Fruit fly (Drosophila melanogaster) whole organism, embryonic: ENCODE measurements around the gene CG4338.

Experiments
- CG10366 ChIP-seq: fragments of 200-800 bp; sonication (Bioruptor generic); IDR thresholded peaks from 2 replicates; pipeline ENCODE4 v1.3.6; 2022; ENCODE audit warnings: missing biosample characterization, missing genetic modification characterization
- CG10462 ChIP-seq: fragments of 200-800 bp; sonication (Bioruptor generic); optimal IDR thresholded peaks from 2 replicates; lab custom pipeline; 2016; ENCODE audit warnings: missing biosample characterization, missing genetic modification characterization
- CG11504 ChIP-seq: fragments of 200-800 bp; sonication (Bioruptor generic); optimal IDR thresholded peaks from 3 replicates; lab custom pipeline; 2019; ENCODE audit warnings: missing biosample characterization, mild to moderate bottlenecking, missing genetic modification characterization, moderate library complexity
- CG12104 ChIP-seq: fragments of 200-800 bp; sonication (Bioruptor generic); optimal IDR thresholded peaks from 3 replicates; lab custom pipeline; 2016; ENCODE audit warnings: missing biosample characterization, missing genetic modification characterization
- CG12219 ChIP-seq: fragments of 200-800 bp; sonication (Bioruptor generic); optimal IDR thresholded peaks from 3 replicates; lab custom pipeline; 2018; ENCODE audit warnings: missing biosample characterization, mild to moderate bottlenecking, missing genetic modification characterization
- CG14014 ChIP-seq: fragments of 200-800 bp; sonication (Bioruptor generic); IDR thresholded peaks from 2 replicates; pipeline ENCODE4 v1.3.6; 2022; ENCODE audit warnings: missing biosample characterization, missing genetic modification characterization
- CG14050 ChIP-seq: fragments of 200-800 bp; sonication (Bioruptor generic); IDR thresholded peaks from 3 replicates; pipeline ENCODE4 v1.3.6; 2022; ENCODE audit warnings: missing biosample characterization, missing genetic modification characterization
- CG15073 ChIP-seq: fragments of 200-800 bp; sonication (Bioruptor generic); optimal IDR thresholded peaks from 2 replicates; lab custom pipeline; 2016; ENCODE audit warnings: missing biosample characterization, missing genetic modification characterization
- CG15269 ChIP-seq: fragments of 200-800 bp; sonication (Bioruptor generic); optimal IDR thresholded peaks from 2 replicates; lab custom pipeline; 2018; ENCODE audit warnings: missing biosample characterization, mild to moderate bottlenecking, missing genetic modification characterization, moderate library complexity
- CG15514 ChIP-seq: fragments of 200-800 bp; sonication (Bioruptor generic); optimal IDR thresholded peaks from 3 replicates; lab custom pipeline; 2017; ENCODE audit warnings: missing biosample characterization, missing genetic modification characterization, mild to moderate bottlenecking, moderate library complexity, missing genetic modification reagents
- CG2875 ChIP-seq: fragments of 200-800 bp; sonication (Bioruptor generic); optimal IDR thresholded peaks from 2 replicates; lab custom pipeline; 2017; ENCODE audit warnings: missing biosample characterization, mild to moderate bottlenecking, missing genetic modification characterization, missing genetic modification reagents
- CG31365 ChIP-seq: fragments of 200-800 bp; sonication (Bioruptor generic); optimal IDR thresholded peaks from 2 replicates; lab custom pipeline; 2018; ENCODE audit warnings: missing biosample characterization, mild to moderate bottlenecking, missing genetic modification characterization
- CG32532 ChIP-seq: fragments of 200-800 bp; sonication (Bioruptor generic); IDR thresholded peaks from 2 replicates; pipeline ENCODE4 v1.3.6; 2022; ENCODE audit warnings: missing biosample characterization, missing genetic modification characterization
- CG33557 ChIP-seq: fragments of 200-800 bp; sonication (Bioruptor generic); optimal IDR thresholded peaks from 2 replicates; lab custom pipeline; 2019; ENCODE audit warnings: missing biosample characterization, mild to moderate bottlenecking, missing genetic modification characterization, moderate library complexity
- CG3995 ChIP-seq: fragments of 200-800 bp; sonication (Bioruptor generic); optimal IDR thresholded peaks from 3 replicates; lab custom pipeline; 2016; ENCODE audit warnings: missing biosample characterization, missing genetic modification characterization
- CG4617 ChIP-seq: fragments of 200-800 bp; sonication (Bioruptor generic); optimal IDR thresholded peaks from 3 replicates; lab custom pipeline; 2016; ENCODE audit warnings: missing biosample characterization, missing genetic modification characterization, borderline replicate concordance
- CG6254 ChIP-seq: fragments of 200-800 bp; sonication (Bioruptor generic); optimal IDR thresholded peaks from 3 replicates; lab custom pipeline; 2017; ENCODE audit warnings: mild to moderate bottlenecking, missing biosample characterization, missing genetic modification reagents, missing genetic modification characterization
- CG7987 ChIP-seq: fragments of 200-800 bp; sonication (Bioruptor generic); optimal IDR thresholded peaks from 2 replicates; lab custom pipeline; 2018; ENCODE audit warnings: missing biosample characterization, mild to moderate bottlenecking, missing genetic modification characterization, moderate library complexity
- CG9727 ChIP-seq: fragments of 200-800 bp; sonication (Bioruptor generic); optimal IDR thresholded peaks from 3 replicates; lab custom pipeline; 2017; ENCODE audit warnings: missing biosample characterization, mild to moderate bottlenecking, missing genetic modification characterization
- CG9817 ChIP-seq: fragments of 200-800 bp; sonication (Bioruptor generic); optimal IDR thresholded peaks from 2 replicates; lab custom pipeline; 2018; ENCODE audit warnings: missing biosample characterization, mild to moderate bottlenecking, missing genetic modification characterization, moderate library complexity
- CG9876 ChIP-seq: fragments of 200-800 bp; sonication (Bioruptor generic); optimal IDR thresholded peaks from 2 replicates; lab custom pipeline; 2016; ENCODE audit warnings: missing biosample characterization, missing genetic modification characterization
- Dp ChIP-seq: fragments of 200-800 bp; sonication (Bioruptor generic); optimal IDR thresholded peaks from 2 replicates; lab custom pipeline; 2018; ENCODE audit warnings: missing biosample characterization, mild to moderate bottlenecking, missing genetic modification characterization, moderate library complexity
- Drgx ChIP-seq: fragments of 200-800 bp; sonication (Bioruptor generic); IDR thresholded peaks from 2 replicates; pipeline ENCODE4 v1.3.6; 2022; ENCODE audit warnings: missing biosample characterization, missing genetic modification characterization
- ERR ChIP-seq: fragments of 200-800 bp; sonication (Bioruptor generic); optimal IDR thresholded peaks from 2 replicates; lab custom pipeline; 2016; ENCODE audit warnings: missing biosample characterization, missing genetic modification characterization
- Ets97D ChIP-seq: fragments of 200-800 bp; sonication (Bioruptor generic); optimal IDR thresholded peaks from 3 replicates; lab custom pipeline; 2016; ENCODE audit warnings: missing biosample characterization, missing genetic modification characterization
- MESR4 ChIP-seq: fragments of 200-800 bp; sonication (Bioruptor generic); optimal IDR thresholded peaks from 2 replicates; lab custom pipeline; 2018; ENCODE audit warnings: missing biosample characterization, mild to moderate bottlenecking, missing genetic modification characterization, moderate library complexity
- Mrtf ChIP-seq: fragments of 200-800 bp; sonication (Bioruptor generic); IDR thresholded peaks from 3 replicates; pipeline ENCODE4 v1.3.6; 2022; ENCODE audit warnings: missing biosample characterization, missing genetic modification characterization
- Ptx1 ChIP-seq: fragments of 200-800 bp; sonication (Bioruptor generic); IDR thresholded peaks from 2 replicates; pipeline ENCODE4 v1.3.6; 2022; ENCODE audit warnings: missing biosample characterization, missing genetic modification characterization
- Sox100B ChIP-seq: fragments of 200-800 bp; sonication (Bioruptor generic); optimal IDR thresholded peaks from 3 replicates; lab custom pipeline; 2018; ENCODE audit warnings: missing biosample characterization, mild to moderate bottlenecking, missing genetic modification characterization
- Sox102F ChIP-seq: fragments of 200-800 bp; sonication (Bioruptor generic); optimal IDR thresholded peaks from 2 replicates; lab custom pipeline; 2018; ENCODE audit warnings: missing biosample characterization, mild to moderate bottlenecking, missing genetic modification characterization, moderate library complexity
- ato ChIP-seq: fragments of 200-800 bp; sonication (Bioruptor generic); IDR thresholded peaks from 2 replicates; pipeline ENCODE4 v1.3.6; 2022; ENCODE audit warnings: missing biosample characterization, missing genetic modification characterization; ENCODE audit not compliant: partially characterized antibody
- bowl ChIP-seq: fragments of 200-800 bp; sonication (Bioruptor generic); IDR thresholded peaks from 2 replicates; pipeline ENCODE4 v1.3.6; 2022; ENCODE audit warnings: missing biosample characterization, missing genetic modification characterization
- cas ChIP-seq: fragments of 200-800 bp; sonication (Bioruptor generic); IDR thresholded peaks from 2 replicates; pipeline ENCODE4 v1.3.6; 2022; ENCODE audit warnings: missing biosample characterization, missing genetic modification characterization
- cato ChIP-seq: fragments of 200-800 bp; sonication (Bioruptor generic); optimal IDR thresholded peaks from 2 replicates; lab custom pipeline; 2016; ENCODE audit warnings: missing biosample characterization, missing genetic modification characterization, borderline replicate concordance
- chn ChIP-seq: fragments of 200-800 bp; sonication (Bioruptor generic); optimal IDR thresholded peaks from 2 replicates; lab custom pipeline; 2016; ENCODE audit warnings: missing biosample characterization, missing genetic modification characterization
- dimm ChIP-seq: fragments of 200-800 bp; sonication (Bioruptor generic); IDR thresholded peaks from 2 replicates; pipeline ENCODE4 v1.3.6; 2022; ENCODE audit warnings: missing biosample characterization, missing genetic modification characterization
- esg ChIP-seq: fragments of 200-800 bp; sonication (Bioruptor generic); conservative IDR thresholded peaks from 2 replicates; pipeline ENCODE4 v1.3.6; 2022; ENCODE audit warnings: missing biosample characterization, missing genetic modification characterization
- fd64A ChIP-seq: fragments of 200-800 bp; sonication (Bioruptor generic); optimal IDR thresholded peaks from 3 replicates; lab custom pipeline; 2018; ENCODE audit warnings: missing biosample characterization, mild to moderate bottlenecking, missing genetic modification characterization
- ham ChIP-seq: fragments of 200-800 bp; sonication (Bioruptor generic); IDR thresholded peaks from 2 replicates; pipeline ENCODE4 v1.3.6; 2022; ENCODE audit warnings: missing biosample characterization, missing genetic modification characterization
- mam ChIP-seq: fragments of 200-800 bp; sonication (Bioruptor generic); optimal IDR thresholded peaks from 3 replicates; lab custom pipeline; 2016; ENCODE audit warnings: missing biosample characterization, missing genetic modification characterization
- sc ChIP-seq, 3 experiments: fragments of >200 bp in 2 of 3; fragments of 200-800 bp in 1 of 3; sonication (Bioruptor generic) in 1 of 3; optimal IDR thresholded peaks; 2 replicates in 2 of 3; 3 replicates in 1 of 3; lab custom pipeline; 2017; ENCODE audit warnings: mild to moderate bottlenecking in 1 of 3, missing biosample characterization in 1 of 3, missing genetic modification characterization in 1 of 3, missing genetic modification reagents in 1 of 3
- sd ChIP-seq: fragments of 200-800 bp; sonication (Bioruptor generic); optimal IDR thresholded peaks from 3 replicates; lab custom pipeline; 2018; ENCODE audit warnings: missing biosample characterization, mild to moderate bottlenecking, missing genetic modification characterization, moderate library complexity

CG4338 gene

dm6 chr3R:15319912-15320746 lies 44.8 kb downstream of the CG4338 start, which contains the start of the genes CG6276 and CG44040 (continued):
- no peak for TF ChIP-seq sc (optimal IDR thresholded peaks at IDR 0.05; lab: Kevin White, UChicago)
- no peak for TF ChIP-seq sc (GFP tag; optimal IDR thresholded peaks at IDR 0.05; lab: Kevin White, UChicago)
- TF ChIP-seq bowl (GFP tag; lab: Robert Waterston, UW) = no peak
- peak; percentile 22; the same call in 1 of the 2 replicates for TF ChIP-seq esg (GFP tag; lab: Robert Waterston, UW)
- TF ChIP-seq mam (GFP tag; lab: Kevin White, UChicago) = peak; percentile 26
- peak; percentile 64 for TF ChIP-seq CG11504 (tag; lab: Kevin White, UChicago)
- TF ChIP-seq CG10462 = peak; percentile 22
- peak; percentile 40; the same call in 1 of the 2 replicates for TF ChIP-seq Ptx1 (GFP tag; lab: Robert Waterston, UW)
- TF ChIP-seq CG14014 (GFP tag; lab: Robert Waterston, UW) = peak; percentile 54; the same call in 1 of the 2 replicates
- no peak for TF ChIP-seq ham (GFP tag; lab: Robert Waterston, UW)
- peak; percentile 39 for TF ChIP-seq fd64A (GFP tag; lab: Kevin White, UChicago)
- TF ChIP-seq dimm (GFP tag; lab: Robert Waterston, UW) = no peak
- peak; percentile 46 for TF ChIP-seq CG3995 (GFP tag; lab: Kevin White, UChicago)
- TF ChIP-seq CG10366 (GFP tag; lab: Robert Waterston, UW) = no peak
- peak; percentile 28 for TF ChIP-seq Ets97D (GFP tag; lab: Kevin White, UChicago)
- peak; percentile 16 for TF ChIP-seq chn
- peak; percentile 24 for TF ChIP-seq CG4617 (GFP tag; lab: Kevin White, UChicago)
- TF ChIP-seq CG15269 (tag; lab: Kevin White, UChicago) = peak; percentile 35
- peak; percentile 68 for TF ChIP-seq CG32532 (GFP tag; lab: Robert Waterston, UW)
- TF ChIP-seq CG9727 = peak; percentile 51
- peak; percentile 64 for TF ChIP-seq Drgx
- no peak for TF ChIP-seq ato (GFP tag; lab: Robert Waterston, UW)
- no peak for TF ChIP-seq ERR
- TF ChIP-seq CG15073 = no peak
- no peak for TF ChIP-seq cas (GFP tag; lab: Robert Waterston, UW)
- TF ChIP-seq CG15514 (GFP tag; lab: Kevin White, UChicago) = peak; percentile 99
- peak; percentile 14 for TF ChIP-seq CG2875 (GFP tag; lab: Kevin White, UChicago)
- 0 out of 3 replicates have a peak, but pooled peaks have one; percentile 30 for TF ChIP-seq CG14050 (GFP tag; lab: Robert Waterston, UW)
- TF ChIP-seq cato (GFP tag; lab: Kevin White, UChicago) = no peak
- no peak for TF ChIP-seq Sox100B (GFP tag; lab: Kevin White, UChicago)
- no peak for TF ChIP-seq CG33557 (GFP tag; lab: Kevin White, UChicago)
- no peak for TF ChIP-seq CG7987 (GFP tag; lab: Kevin White, UChicago)
- peak; percentile 13 for TF ChIP-seq CG12104 (GFP tag; lab: Kevin White, UChicago)
- TF ChIP-seq CG12219 (GFP tag; lab: Kevin White, UChicago) = peak; percentile 22
- peak; percentile 63 for TF ChIP-seq MESR4
- peak; percentile 17 for TF ChIP-seq CG31365
- TF ChIP-seq CG9876 (GFP tag; lab: Kevin White, UChicago) = peak; percentile 37
- peak; percentile 42 for TF ChIP-seq CG9817
- TF ChIP-seq Dp (GFP tag; lab: Kevin White, UChicago) = peak; percentile 21
- peak; percentile 14 for TF ChIP-seq sd
- peak; percentile 39; the same call in 1 of the 3 replicates for TF ChIP-seq Mrtf
- TF ChIP-seq CG6254 (GFP tag; lab: Kevin White, UChicago) = no peak
- peak; percentile 35 for TF ChIP-seq Sox102F (GFP tag; lab: Kevin White, UChicago)
